Fruit fly (Drosophila melanogaster) whole organism, embryonic: Measurements from ENCODE around the gene CG18766.
A peak's percentile ranks its signal among the peaks of the same experiment; 100 is the strongest.

Source experiments
- Bgb ChIP-seq: fragments of 200-800 bp; sonication (Bioruptor generic); IDR thresholded peaks from 2 replicates; pipeline ENCODE4 v1.3.6; 2022; ENCODE audit warnings: missing biosample characterization, missing genetic modification characterization; ENCODE audit not compliant: partially characterized antibody
- CG10274 ChIP-seq: fragments of 200-800 bp; sonication (Bioruptor generic); optimal IDR thresholded peaks from 3 replicates; lab custom pipeline; 2017; ENCODE audit warnings: missing biosample characterization, mild to moderate bottlenecking, missing genetic modification characterization
- CG11398 ChIP-seq: fragments of 200-800 bp; sonication (Bioruptor generic); optimal IDR thresholded peaks from 2 replicates; lab custom pipeline; 2016; ENCODE audit warnings: missing biosample characterization, missing genetic modification characterization
- CG12071 ChIP-seq: fragments of 200-800 bp; sonication (Bioruptor generic); optimal IDR thresholded peaks from 3 replicates; lab custom pipeline; 2018; ENCODE audit warnings: missing biosample characterization, mild to moderate bottlenecking, missing genetic modification characterization
- CG12155 ChIP-seq: fragments of 200-800 bp; sonication (Bioruptor generic); optimal IDR thresholded peaks from 3 replicates; lab custom pipeline; 2016; ENCODE audit warnings: missing biosample characterization, missing genetic modification characterization
- CG12391 ChIP-seq: fragments of 200-800 bp; sonication (Bioruptor generic); optimal IDR thresholded peaks from 3 replicates; lab custom pipeline; 2018; ENCODE audit warnings: missing biosample characterization, mild to moderate bottlenecking, missing genetic modification characterization, moderate library complexity
- CG14710 ChIP-seq: fragments of 200-800 bp; sonication (Bioruptor generic); optimal IDR thresholded peaks from 3 replicates; lab custom pipeline; 2019; ENCODE audit warnings: missing biosample characterization, mild to moderate bottlenecking, missing genetic modification characterization, moderate library complexity
- CG15269 ChIP-seq: fragments of 200-800 bp; sonication (Bioruptor generic); optimal IDR thresholded peaks from 2 replicates; lab custom pipeline; 2018; ENCODE audit warnings: missing biosample characterization, mild to moderate bottlenecking, missing genetic modification characterization, moderate library complexity
- CG17802 ChIP-seq: fragments of 200-800 bp; sonication (Bioruptor generic); optimal IDR thresholded peaks from 2 replicates; lab custom pipeline; 2018; ENCODE audit warnings: missing biosample characterization, mild to moderate bottlenecking, missing genetic modification characterization, moderate library complexity
- CG18599 ChIP-seq: fragments of 200-800 bp; sonication (Bioruptor generic); optimal IDR thresholded peaks from 3 replicates; lab custom pipeline; 2017; ENCODE audit warnings: missing biosample characterization, missing genetic modification characterization, mild to moderate bottlenecking, moderate library complexity, missing genetic modification reagents
- CG2712 ChIP-seq: fragments of 200-800 bp; optimal IDR thresholded peaks from 3 replicates; lab custom pipeline; 2019; ENCODE audit warnings: missing biosample characterization, mild to moderate bottlenecking, missing genetic modification characterization, moderate library complexity
- CG31365 ChIP-seq: fragments of 200-800 bp; sonication (Bioruptor generic); optimal IDR thresholded peaks from 2 replicates; lab custom pipeline; 2018; ENCODE audit warnings: missing biosample characterization, mild to moderate bottlenecking, missing genetic modification characterization
- CG4617 ChIP-seq: fragments of 200-800 bp; sonication (Bioruptor generic); optimal IDR thresholded peaks from 3 replicates; lab custom pipeline; 2016; ENCODE audit warnings: missing biosample characterization, missing genetic modification characterization, borderline replicate concordance
- CG7786 ChIP-seq: fragments of 200-800 bp; sonication (Bioruptor generic); optimal IDR thresholded peaks from 2 replicates; lab custom pipeline; 2016; ENCODE audit warnings: missing biosample characterization, missing genetic modification characterization
- CG7928 ChIP-seq: fragments of 200-800 bp; sonication (Bioruptor generic); optimal IDR thresholded peaks from 2 replicates; lab custom pipeline; 2017; ENCODE audit warnings: missing biosample characterization, mild to moderate bottlenecking, missing genetic modification characterization
- CG8388 ChIP-seq: fragments of 200-800 bp; sonication (Bioruptor generic); optimal IDR thresholded peaks from 2 replicates; lab custom pipeline; 2019; ENCODE audit warnings: missing biosample characterization, mild to moderate bottlenecking, missing genetic modification characterization, moderate library complexity
- CG8924 ChIP-seq: fragments of 200-800 bp; optimal IDR thresholded peaks from 3 replicates; lab custom pipeline; 2019; ENCODE audit warnings: missing biosample characterization, mild to moderate bottlenecking, missing genetic modification characterization, moderate library complexity
- CG9437 ChIP-seq: fragments of 200-800 bp; sonication (Bioruptor generic); optimal IDR thresholded peaks from 2 replicates; lab custom pipeline; 2018; ENCODE audit warnings: missing biosample characterization, mild to moderate bottlenecking, missing genetic modification characterization
- Dip2 ChIP-seq: fragments of 200-800 bp; sonication (Bioruptor generic); IDR thresholded peaks from 2 replicates; pipeline ENCODE4 v1.3.6; 2022; ENCODE audit warnings: missing biosample characterization, missing genetic modification characterization
- Gug ChIP-seq: fragments of 200-800 bp; sonication (Bioruptor generic); IDR thresholded peaks from 4 replicates; pipeline ENCODE4 v1.3.6; 2022; ENCODE audit warnings: missing biosample characterization, missing genetic modification characterization
- HLH54F ChIP-seq: fragments of 200-800 bp; sonication (Bioruptor generic); optimal IDR thresholded peaks from 3 replicates; lab custom pipeline; 2016; ENCODE audit warnings: missing biosample characterization, missing genetic modification characterization
- Hr51 ChIP-seq, 2 experiments: fragments of 200-800 bp; sonication (Bioruptor generic); optimal IDR thresholded peaks; 2 replicates in 1 of 2; 3 replicates in 1 of 2; lab custom pipeline; 2016 to 2018; ENCODE audit warnings: missing biosample characterization in 2 of 2, missing genetic modification characterization in 2 of 2, mild to moderate bottlenecking in 1 of 2, moderate library complexity in 1 of 2
- MBD-R2 ChIP-seq: fragments of 200-800 bp; sonication (Bioruptor generic); IDR thresholded peaks from 2 replicates; pipeline ENCODE4 v1.3.6; 2022; ENCODE audit warnings: missing biosample characterization, missing genetic modification characterization
- MTF-1 ChIP-seq: fragments of 200-800 bp; sonication (Bioruptor generic); optimal IDR thresholded peaks from 2 replicates; lab custom pipeline; 2018; ENCODE audit warnings: missing biosample characterization, mild to moderate bottlenecking, missing genetic modification characterization, borderline replicate concordance
- Myb ChIP-seq: fragments of 200-800 bp; sonication (Bioruptor generic); optimal IDR thresholded peaks from 2 replicates; lab custom pipeline; 2016; ENCODE audit warnings: missing biosample characterization, missing genetic modification characterization
- NFAT ChIP-seq: fragments of 200-800 bp; sonication (Bioruptor generic); IDR thresholded peaks from 2 replicates; pipeline ENCODE4 v1.3.6; 2022; ENCODE audit warnings: missing biosample characterization, missing genetic modification characterization
- NfI ChIP-seq: fragments of 200-800 bp; sonication (Bioruptor generic); optimal IDR thresholded peaks from 3 replicates; lab custom pipeline; 2018; ENCODE audit warnings: missing biosample characterization, mild to moderate bottlenecking, missing genetic modification characterization, moderate library complexity
- PHDP ChIP-seq: fragments of 200-800 bp; sonication (Bioruptor generic); optimal IDR thresholded peaks from 3 replicates; lab custom pipeline; 2018; ENCODE audit warnings: missing biosample characterization, mild to moderate bottlenecking, missing genetic modification characterization, moderate library complexity
- Rfx ChIP-seq: fragments of 200-800 bp; sonication (Bioruptor generic); IDR thresholded peaks from 2 replicates; pipeline ENCODE4 v1.3.6; 2022; ENCODE audit warnings: missing biosample characterization, missing genetic modification characterization
- Side ChIP-seq: fragments of 200-800 bp; sonication (Bioruptor generic); optimal IDR thresholded peaks from 2 replicates; lab custom pipeline; 2016; ENCODE audit warnings: missing biosample characterization, missing genetic modification characterization
- bcd ChIP-seq: fragments of 200-800 bp; sonication (Bioruptor generic); optimal IDR thresholded peaks from 2 replicates; lab custom pipeline; 2017; ENCODE audit warnings: missing biosample characterization, mild to moderate bottlenecking, missing genetic modification characterization
- bsh ChIP-seq, 2 experiments: fragments of 200-800 bp; sonication (Bioruptor generic); optimal IDR thresholded peaks; 2 replicates each; lab custom pipeline; 2017 to 2018; ENCODE audit warnings: mild to moderate bottlenecking in 2 of 2, missing biosample characterization in 2 of 2, missing genetic modification characterization in 2 of 2, moderate library complexity in 1 of 2
- cato ChIP-seq: fragments of 200-800 bp; sonication (Bioruptor generic); optimal IDR thresholded peaks from 2 replicates; lab custom pipeline; 2016; ENCODE audit warnings: missing biosample characterization, missing genetic modification characterization, borderline replicate concordance
- gfzf ChIP-seq: fragments of 200-800 bp; sonication (Bioruptor generic); optimal IDR thresholded peaks from 2 replicates; lab custom pipeline; 2016; ENCODE audit warnings: missing biosample characterization, mild to moderate bottlenecking, missing genetic modification characterization, moderate library complexity
- gro ChIP-seq: fragments of 200-800 bp; sonication (Bioruptor generic); optimal IDR thresholded peaks from 2 replicates; lab custom pipeline; 2016; ENCODE audit warnings: missing biosample characterization, missing genetic modification characterization
- ind ChIP-seq: fragments of 200-800 bp; sonication (Bioruptor generic); optimal IDR thresholded peaks from 3 replicates; lab custom pipeline; 2016; ENCODE audit warnings: missing biosample characterization, missing genetic modification characterization
- jigr1 ChIP-seq: fragments of 200-800 bp; sonication (Bioruptor generic); IDR thresholded peaks from 3 replicates; pipeline ENCODE4 v1.3.6; 2022; ENCODE audit warnings: missing biosample characterization, missing genetic modification characterization
- jumu ChIP-seq: fragments of 200-800 bp; sonication (Bioruptor generic); optimal IDR thresholded peaks from 3 replicates; lab custom pipeline; 2016; ENCODE audit warnings: missing biosample characterization, missing genetic modification characterization
- kni ChIP-seq: fragments of 200-800 bp; sonication (Bioruptor generic); optimal IDR thresholded peaks from 3 replicates; lab custom pipeline; 2017; ENCODE audit warnings: mild to moderate bottlenecking, missing biosample characterization, missing genetic modification reagents, missing genetic modification characterization
- nom ChIP-seq: fragments of 200-800 bp; sonication (Bioruptor generic); optimal IDR thresholded peaks from 2 replicates; lab custom pipeline; 2017; ENCODE audit warnings: missing biosample characterization, missing genetic modification characterization, mild to moderate bottlenecking, moderate library complexity, missing genetic modification reagents
- pzg ChIP-seq: fragments of 200-800 bp; sonication (Bioruptor generic); optimal IDR thresholded peaks from 3 replicates; lab custom pipeline; 2018; ENCODE audit warnings: missing biosample characterization, mild to moderate bottlenecking, missing genetic modification characterization, moderate library complexity
- ro ChIP-seq: fragments of 200-800 bp; sonication (Bioruptor generic); IDR thresholded peaks from 2 replicates; pipeline ENCODE4 v1.3.6; 2022; ENCODE audit warnings: missing biosample characterization, missing genetic modification characterization
- run ChIP-seq: fragments of 200-800 bp; sonication (Bioruptor generic); optimal IDR thresholded peaks from 3 replicates; lab custom pipeline; 2018; ENCODE audit warnings: missing biosample characterization, mild to moderate bottlenecking, missing genetic modification characterization
- scrt ChIP-seq: fragments of 200-800 bp; sonication (Bioruptor generic); optimal IDR thresholded peaks from 2 replicates; lab custom pipeline; 2018; ENCODE audit warnings: missing biosample characterization, mild to moderate bottlenecking, missing genetic modification characterization, moderate library complexity
- trem ChIP-seq: fragments of 200-800 bp; optimal IDR thresholded peaks from 3 replicates; lab custom pipeline; 2019; ENCODE audit warnings: missing biosample characterization, mild to moderate bottlenecking, missing genetic modification characterization, moderate library complexity
- vfl ChIP-seq: fragments of 200-800 bp; sonication (Bioruptor generic); optimal IDR thresholded peaks from 2 replicates; lab custom pipeline; 2016; ENCODE audit warnings: missing biosample characterization, missing genetic modification characterization
- yki ChIP-seq: fragments of >200 bp; optimal IDR thresholded peaks from 3 replicates; lab custom pipeline; 2018

Gene CG18766

dm6 chr3R:27273118-27274062 lies 28.3 kb upstream of the CG18766 start, which contains the start of gene CG5934 (continued):
- peak; percentile 39 for TF ChIP-seq CG14710 (tag; lab: Kevin White, UChicago)
- TF ChIP-seq bcd (GFP tag; lab: Kevin White, UChicago): peak; percentile 27
- peak; percentile 3 for TF ChIP-seq CG17802
- peak; percentile 19 for TF ChIP-seq kni
- TF ChIP-seq ro (GFP tag; lab: Robert Waterston, UW): no peak
- TF ChIP-seq HLH54F (GFP tag; lab: Kevin White, UChicago): peak; percentile 44
- peak; percentile 2 for TF ChIP-seq CG8388 (GFP tag; lab: Kevin White, UChicago)
- TF ChIP-seq PHDP (tag; lab: Kevin White, UChicago): no peak
- no peak for TF ChIP-seq CG15269 (tag; lab: Kevin White, UChicago)
- TF ChIP-seq CG7928 (GFP tag; lab: Kevin White, UChicago): no peak
- peak; percentile 42 for TF ChIP-seq ind (GFP tag; lab: Kevin White, UChicago)
- TF ChIP-seq NFAT (GFP tag; lab: Robert Waterston, UW): peak; percentile 59; the same call in 1 of the 2 replicates
- TF ChIP-seq jumu (GFP tag; lab: Kevin White, UChicago): peak; percentile 38
- TF ChIP-seq jigr1 (GFP tag; lab: Robert Waterston, UW): no peak
- TF ChIP-seq CG18599: peak; percentile 45
- peak; percentile 27 for TF ChIP-seq vfl
- TF ChIP-seq scrt (GFP tag; lab: Kevin White, UChicago): peak; percentile 24

DNA sequence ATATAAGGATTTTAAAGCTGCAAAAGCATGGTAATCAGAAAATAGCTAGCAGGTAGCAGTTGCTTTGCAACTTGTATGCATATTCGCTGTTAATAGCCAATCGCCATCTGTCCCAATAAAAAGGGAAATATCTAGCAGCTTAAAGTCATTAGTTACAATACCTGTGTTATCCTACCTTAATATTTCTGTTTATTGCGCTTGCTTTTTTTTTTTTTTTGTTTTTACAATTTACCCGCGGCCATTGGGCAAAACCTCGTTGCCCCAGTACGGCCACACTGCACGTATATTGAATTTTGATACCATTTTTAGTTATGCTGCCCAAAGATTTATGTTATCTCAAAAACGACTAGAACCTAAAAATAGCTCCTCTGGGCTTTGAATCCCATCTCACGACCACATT lies 27.2 kb upstream of the CG18766 start:
- TF ChIP-seq CG7786 (no peak), gfzf (GFP tag; lab: Kevin White, UChicago) (peak; percentile 78), bsh (GFP tag; optimal IDR thresholded peaks at IDR 0.05; lab: Kevin White, UChicago) (no peak), Dip2 (no peak), Rfx (GFP tag; lab: Robert Waterston, UW) (no peak), CG9437 (GFP tag; lab: Kevin White, UChicago) (no peak), Side (GFP tag; lab: Kevin White, UChicago) (no peak), yki (lab: Kevin White, UChicago) (no peak), scrt (GFP tag; lab: Kevin White, UChicago) (no peak), CG12391 (no peak), CG14710 (tag; lab: Kevin White, UChicago) (peak; percentile 23), gro (GFP tag; lab: Kevin White, UChicago) (no peak), run (tag; lab: Kevin White, UChicago) (no peak), Bgb (GFP tag; lab: Robert Waterston, UW) (no peak), trem (tag; lab: Kevin White, UChicago) (peak; percentile 41), CG12155 (GFP tag; lab: Kevin White, UChicago) (no peak), CG12071 (GFP tag; lab: Kevin White, UChicago) (no peak), CG2712 (tag; lab: Kevin White, UChicago) (no peak), nom (GFP tag; lab: Kevin White, UChicago) (no peak), jumu (GFP tag; lab: Kevin White, UChicago) (no peak), CG31365 (tag; lab: Kevin White, UChicago) (no peak), CG10274 (GFP tag; lab: Kevin White, UChicago) (no peak), NfI (GFP tag; lab: Kevin White, UChicago) (no peak), CG4617 (GFP tag; lab: Kevin White, UChicago) (peak; percentile 37), Hr51 (GFP tag; optimal IDR thresholded peaks at IDR 0.05; lab: Kevin White, UChicago) (no peak), Gug (no peak), CG8924 (tag; lab: Kevin White, UChicago) (no peak), MBD-R2 (peak; percentile 52), cato (no peak), CG11398 (GFP tag; lab: Kevin White, UChicago) (no peak), Myb (GFP tag; lab: Kevin White, UChicago) (peak; percentile 23), MTF-1 (GFP tag; lab: Kevin White, UChicago) (no peak), pzg (GFP tag; lab: Kevin White, UChicago) (peak; percentile 7)
